Worm (Caenorhabditis elegans): ENCODE measurements around the gene sorb-1.

The sorb-1 gene

ce11 chrIV:13788652-13789051 is 38.5 kb downstream of the sorb-1 start, which contains the start of the genes sas-6 and Y45F10D.7 (continued):
- no peak for TF ChIP-seq madf-8 (GFP tag; conservative IDR thresholded peaks at IDR 0.05)

- TF ChIP-seq hlh-12 (tag; optimal IDR thresholded peaks at IDR 0.05), result no peak
- TF ChIP-seq pbrm-1 (GFP tag; IDR thresholded peaks at IDR 0.05), result 0 out of 2 replicates have a peak, but pooled peaks have one; percentile 21
- peak; percentile 69; the same call in 1 of the 2 replicates for TF ChIP-seq attf-6 (GFP tag; IDR thresholded peaks at IDR 0.05)
- no peak for TF ChIP-seq snpc-4 (GFP tag; optimal IDR thresholded peaks at IDR 0.05)
- peak in 2 of 4 experiments; percentile 73 to 85 for TF ChIP-seq snpc-4 (tag; optimal IDR thresholded peaks at IDR 0.05)
- TF ChIP-seq attf-3 (GFP tag; conservative IDR thresholded peaks at IDR 0.05), result no peak
- TF ChIP-seq mxl-1 (tag; optimal IDR thresholded peaks at IDR 0.05), result peak; percentile 1
- no peak for TF ChIP-seq ztf-26 (tag; optimal IDR thresholded peaks at IDR 0.05)
Observed at ce11 chrIV:13795249-13795909, 45.2 kb downstream of the sorb-1 start.

ce11 chrIV:13797859-13798374 is 47.8 kb downstream of the sorb-1 start, which contains the start of gene Y45F10D.6:
Gene Y45F10D.6 (minus strand): TSS chrIV:13797909.
- TF ChIP-seq aptf-2 (GFP tag; conservative IDR thresholded peaks at IDR 0.05), result no peak
- TF ChIP-seq hlh-12 (tag; optimal IDR thresholded peaks at IDR 0.05), result no peak
- TF ChIP-seq zim-3 (tag; optimal IDR thresholded peaks at IDR 0.05), result no peak
- TF ChIP-seq lsl-1 (GFP tag; optimal IDR thresholded peaks at IDR 0.05), result no peak
- TF ChIP-seq nhr-90 (tag; optimal IDR thresholded peaks at IDR 0.05), result no peak
- no peak for TF ChIP-seq C17E4.6 (GFP tag; IDR thresholded peaks at IDR 0.05)
- no peak for TF ChIP-seq cebp-2 (GFP tag; IDR thresholded peaks at IDR 0.05)
- no peak for TF ChIP-seq hmg-1.2 (GFP tag; IDR thresholded peaks at IDR 0.05)
- TF ChIP-seq ztf-3 (GFP tag; optimal IDR thresholded peaks at IDR 0.05), result no peak
- TF ChIP-seq T07F8.4 (tag; optimal IDR thresholded peaks at IDR 0.05), result no peak
- TF ChIP-seq lag-1 (GFP tag; IDR thresholded peaks at IDR 0.05), result no peak
- no peak for TF ChIP-seq bed-1 (GFP tag; IDR thresholded peaks at IDR 0.05)
- TF ChIP-seq T26A5.8 (tag; optimal IDR thresholded peaks at IDR 0.05), result no peak
- no peak for TF ChIP-seq xnd-1 (tag; optimal IDR thresholded peaks at IDR 0.05)
- no peak for TF ChIP-seq Y56A3A.18 (GFP tag; IDR thresholded peaks at IDR 0.05)

ce11 chrIV:13807724-13808123 is 57.6 kb downstream of the sorb-1 start, which contains the start of gene Y45F10D.14:
Gene Y45F10D.14 (minus strand): TSS chrIV:13807824.
- TF ChIP-seq snpc-4 (GFP tag; optimal IDR thresholded peaks at IDR 0.05) (no peak), snpc-4 (tag; optimal IDR thresholded peaks at IDR 0.05) (peak in 1 of 4 experiments; percentile 25), F39B2.1 (GFP tag; IDR thresholded peaks at IDR 0.05) (no peak)

ce11 chrIV:13814477-13814876 is 64.3 kb downstream of the sorb-1 start:
- TF ChIP-seq snpc-4 (GFP tag; optimal IDR thresholded peaks at IDR 0.05), result peak; percentile 83
- peak; percentile 71 to 97 (median 92) for TF ChIP-seq snpc-4 (tag; optimal IDR thresholded peaks at IDR 0.05)
- TF ChIP-seq attf-6 (GFP tag; IDR thresholded peaks at IDR 0.05), result peak; percentile 92; the same call in 1 of the 2 replicates
- peak; percentile 58 for TF ChIP-seq snpc-1.1 (tag; optimal IDR thresholded peaks at IDR 0.05; ENCODE audit: insufficient read depth)
- peak; percentile 1 for TF ChIP-seq snpc-3.4 (tag; optimal IDR thresholded peaks at IDR 0.05)
